Fruit fly (Drosophila melanogaster) whole organism, wandering third instar larva: ENCODE results near the gene Ccp84Ac.

Source experiments
- CG32264 ChIP-seq: fragments of 200-800 bp; sonication (Bioruptor generic); optimal IDR thresholded peaks from 2 replicates; lab custom pipeline; 2016; ENCODE audit warnings: missing biosample characterization, missing genetic modification characterization
- Hnf4 ChIP-seq: fragments of 200-800 bp; sonication (Bioruptor generic); optimal IDR thresholded peaks from 2 replicates; lab custom pipeline; 2016; ENCODE audit warnings: missing biosample characterization, mild to moderate bottlenecking, missing genetic modification characterization
- Hr83 ChIP-seq: fragments of 200-300 bp; sonication (Bioruptor generic); optimal IDR thresholded peaks from 2 replicates; lab custom pipeline; 2016; ENCODE audit warnings: missing biosample characterization, mild to moderate bottlenecking, missing genetic modification characterization, moderate library complexity; ENCODE audit not compliant: poor library complexity, severe bottlenecking
- Myc ChIP-seq: fragments of >200 bp; optimal IDR thresholded peaks from 2 replicates; lab custom pipeline; 2017
- rgr ChIP-seq: fragments of 200-800 bp; sonication (Bioruptor generic); optimal IDR thresholded peaks from 3 replicates; lab custom pipeline; 2016; ENCODE audit warnings: missing biosample characterization, mild to moderate bottlenecking, missing genetic modification characterization
- sv ChIP-seq: fragments of 200-800 bp; sonication (Bioruptor generic); optimal IDR thresholded peaks from 3 replicates; lab custom pipeline; 2016; ENCODE audit warnings: missing biosample characterization, missing genetic modification characterization
- woc ChIP-seq: sonication (Bioruptor generic); optimal IDR thresholded peaks from 2 replicates; lab custom pipeline; 2016; ENCODE audit warnings: missing biosample characterization, mild to moderate bottlenecking, missing genetic modification characterization

Gene Ccp84Ac

DNA sequence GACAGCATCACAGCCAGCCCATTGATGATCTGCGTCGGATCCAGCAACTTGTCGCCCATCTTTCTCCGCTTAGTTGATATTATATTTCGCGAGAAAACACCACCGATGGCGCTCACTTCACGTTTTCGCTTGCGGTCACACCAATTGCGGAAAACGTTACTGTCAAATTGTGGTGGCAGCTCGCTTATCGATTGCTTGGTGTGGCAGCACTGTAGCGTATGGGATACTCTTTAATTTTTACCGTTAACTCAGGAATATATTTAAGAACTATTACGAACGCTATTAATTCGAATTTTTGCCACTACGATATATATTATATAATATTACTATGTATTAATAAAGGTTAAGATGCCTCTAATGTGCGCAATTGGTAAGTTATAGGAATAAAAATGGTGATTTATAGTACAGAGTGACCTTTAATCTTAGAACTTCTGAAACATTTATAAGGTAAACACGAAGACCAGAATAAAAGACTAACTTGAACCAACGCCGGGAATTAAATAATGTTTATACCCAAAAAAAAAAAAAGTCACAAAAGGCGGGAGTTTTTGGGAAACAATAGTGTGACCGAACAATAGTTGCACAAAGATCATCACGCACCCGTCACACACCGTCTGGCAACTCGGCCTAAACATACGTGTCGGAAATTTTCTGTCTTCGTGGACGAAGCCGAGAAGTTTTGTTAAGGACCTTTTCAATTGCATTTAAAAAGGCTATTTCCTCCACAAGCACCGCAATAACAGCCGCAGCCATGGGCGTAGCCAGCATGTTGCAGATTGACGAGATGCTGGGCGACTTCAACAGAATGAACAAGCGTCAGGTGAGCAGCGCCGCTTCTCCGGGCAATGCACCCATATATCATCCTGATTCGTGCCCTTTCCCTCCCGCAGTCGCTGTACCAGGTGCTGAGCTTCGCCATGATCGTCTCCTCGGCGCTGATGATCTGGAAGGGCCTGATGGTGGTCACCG, 38.5 kb downstream of the Ccp84Ac start, which contains the start of the genes CG1307 and twr:
Gene CG1307, minus strand, starts transcription at position 165 of the 969 bp plus-strand sequence.
Gene twr, plus strand, starts transcription at position 605 of the 969 bp plus-strand sequence.
- peak; percentile 5 for TF ChIP-seq Hr83 (GFP tag; lab: Kevin White, UChicago)
- TF ChIP-seq sv: no peak

DNA sequence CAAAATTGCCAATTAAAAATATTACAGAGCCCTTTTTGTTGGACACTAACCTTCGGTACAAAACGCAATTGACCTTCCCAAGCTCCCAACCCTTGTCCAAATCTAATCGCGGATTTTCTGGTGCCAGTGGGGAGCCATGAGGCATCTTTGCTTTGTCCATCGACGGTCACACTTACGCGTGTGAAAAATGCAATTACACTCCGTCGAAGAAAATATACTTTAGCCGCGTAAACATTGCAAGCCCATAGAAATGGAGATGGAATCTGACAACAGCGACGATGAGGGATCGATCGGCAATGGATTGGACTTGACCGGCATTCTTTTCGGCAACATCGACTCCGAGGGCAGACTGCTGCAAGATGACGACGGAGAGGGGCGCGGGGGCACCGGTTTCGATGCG, 49.3 kb downstream of the Ccp84Ac start, which contains the start of gene Taf1:
Gene Taf1, plus strand, starts transcription at position 150 of the 400 bp plus-strand sequence.
- no peak for TF ChIP-seq CG32264 (GFP tag; lab: Kevin White, UChicago)
- TF ChIP-seq Hnf4 (GFP tag; lab: Kevin White, UChicago): no peak
- TF ChIP-seq woc (GFP tag; lab: Kevin White, UChicago): no peak
- no peak for TF ChIP-seq rgr (GFP tag; lab: Kevin White, UChicago)
- peak; percentile 65 for TF ChIP-seq Myc (lab: Kevin White, UChicago)
